Fruit fly (Drosophila melanogaster) Kc167 (cell line): ENCODE data around the gene tal-1A.

Experiments used
- Myc ChIP-seq: fragments of >200 bp; optimal IDR thresholded peaks from 2 replicates; lab custom pipeline; 2017; ENCODE audit warnings: missing external identifiers
- Sin3A ChIP-seq: fragments of >200 bp; optimal IDR thresholded peaks from 2 replicates; lab custom pipeline; 2018; ENCODE audit warnings: missing external identifiers
- h ChIP-seq: fragments of >200 bp; optimal IDR thresholded peaks from 3 replicates; lab custom pipeline; 2018; ENCODE audit warnings: missing external identifiers
- insv ChIP-seq: fragments of >200 bp; optimal IDR thresholded peaks from 3 replicates; lab custom pipeline; 2018; ENCODE audit warnings: missing external identifiers
- psq ChIP-seq: fragments of >200 bp; optimal IDR thresholded peaks from 2 replicates; lab custom pipeline; 2017; ENCODE audit warnings: missing external identifiers
- ttk ChIP-seq: sonication (Bioruptor generic); optimal IDR thresholded peaks from 2 replicates; lab custom pipeline; 2017; ENCODE audit warnings: missing external identifiers

DNA sequence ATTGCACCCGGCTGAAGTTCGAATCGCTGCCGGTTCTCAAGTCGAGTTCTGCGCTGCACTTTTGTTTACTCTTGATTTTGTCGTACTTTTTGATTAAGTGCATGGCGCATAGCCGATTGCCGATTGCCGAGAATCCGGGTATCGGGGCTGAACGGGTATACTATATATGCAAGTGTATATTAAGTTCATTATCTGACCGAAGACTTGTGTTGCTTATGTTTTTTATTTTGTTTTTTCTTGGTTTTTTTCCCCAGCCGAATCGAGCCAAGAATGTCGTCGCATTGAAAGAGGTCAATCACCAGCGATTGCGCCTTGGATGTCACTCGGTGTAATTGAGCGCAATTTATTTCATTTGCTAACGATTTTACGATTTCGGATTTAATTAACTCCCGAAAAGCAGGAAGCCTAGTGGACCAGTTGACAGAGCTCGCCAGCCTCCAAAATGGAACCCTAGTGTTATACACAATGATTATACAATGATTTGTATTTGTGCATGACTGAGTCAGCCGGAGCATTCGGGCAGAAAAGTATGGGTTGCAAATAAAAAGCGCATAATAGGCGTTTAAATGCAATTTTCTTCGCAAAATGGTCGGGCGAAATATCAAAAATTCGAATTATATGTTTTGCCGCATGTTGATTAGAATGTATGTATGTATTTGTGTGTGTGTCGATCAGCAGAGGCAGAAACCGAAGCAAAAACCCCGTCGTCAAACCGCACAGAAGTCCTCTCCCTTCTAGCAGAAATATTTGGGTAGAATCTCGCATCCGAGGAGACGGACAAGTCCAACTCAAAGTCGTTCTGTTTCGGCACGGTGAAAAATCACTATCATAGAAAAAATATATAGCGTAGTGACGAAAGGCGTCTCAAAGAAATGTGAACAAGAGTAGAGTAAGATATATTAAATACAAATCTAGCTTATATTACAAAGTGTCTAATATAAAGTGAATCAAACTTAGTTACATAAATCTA, 15.3 kb downstream of the tal-1A start, which contains the start of gene Mst87F:
- TF ChIP-seq psq (lab: Kevin White, UChicago): no peak
- no peak for TF ChIP-seq Sin3A
- TF ChIP-seq Myc (lab: Kevin White, UChicago): no peak
- TF ChIP-seq insv (lab: Kevin White, UChicago): no peak
- no peak for TF ChIP-seq h (lab: Kevin White, UChicago)
- no peak for TF ChIP-seq ttk (lab: Kevin White, UChicago)
